Worm (Caenorhabditis elegans): ENCODE measurements around the gene Y52E8A.2.

The Y52E8A.2 gene

DNA sequence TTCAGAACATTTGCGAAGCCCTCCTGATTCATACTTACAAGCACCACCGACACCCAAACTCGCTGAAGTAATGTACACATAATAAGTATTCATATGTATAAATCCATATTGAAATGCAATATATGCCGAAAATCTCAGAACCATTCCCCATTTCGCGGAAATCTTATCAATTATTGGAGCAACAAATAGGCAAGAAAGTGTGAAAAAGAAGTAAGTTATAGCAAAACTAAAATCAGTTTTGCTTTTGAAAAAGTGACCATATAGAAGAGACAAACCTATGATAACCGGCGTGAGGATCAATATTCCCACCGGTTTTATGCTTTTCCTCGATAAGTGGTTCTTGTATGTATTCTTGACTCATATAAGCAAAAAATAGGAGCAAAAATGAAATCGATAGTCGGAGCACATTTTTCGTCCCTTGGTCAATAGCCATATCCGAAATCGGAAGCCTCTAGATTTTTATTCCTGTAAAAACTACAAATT lies 1.1 kb upstream of the Y52E8A.2 start, which contains the start of gene Y52E8A.6:
Y52E8A.6 (minus strand) TSS at position 433 of the 483 bp plus-strand sequence.
- TF ChIP-seq lin-13 (GFP tag; optimal IDR thresholded peaks at IDR 0.05) (no peak), ama-1 (optimal IDR thresholded peaks at IDR 0.05) (no peak), dmd-4 (tag; optimal IDR thresholded peaks at IDR 0.05) (no peak), nhr-25 (tag; optimal IDR thresholded peaks at IDR 0.05) (no peak), unc-39 (tag; optimal IDR thresholded peaks at IDR 0.05) (no peak), ceh-16 (tag; optimal IDR thresholded peaks at IDR 0.05) (no peak)

ce11 chrII:4321766-4322165 lies 1.1 kb downstream of the Y52E8A.2 start, which contains the start of gene Y52E8A.1:
Gene Y52E8A.1 (plus strand): TSS chrII:4322066.
- TF ChIP-seq egl-27 (tag; optimal IDR thresholded peaks at IDR 0.05) (no peak), R02D3.7 (tag; optimal IDR thresholded peaks at IDR 0.05) (no peak), fos-1 (tag; optimal IDR thresholded peaks at IDR 0.05) (no peak), sma-3 (GFP tag; optimal IDR thresholded peaks at IDR 0.05) (no peak), nhr-6 (tag; optimal IDR thresholded peaks at IDR 0.05) (no peak), ztf-4 (tag; optimal IDR thresholded peaks at IDR 0.05) (no peak), nhr-77 (tag; optimal IDR thresholded peaks at IDR 0.05) (no peak)

DNA sequence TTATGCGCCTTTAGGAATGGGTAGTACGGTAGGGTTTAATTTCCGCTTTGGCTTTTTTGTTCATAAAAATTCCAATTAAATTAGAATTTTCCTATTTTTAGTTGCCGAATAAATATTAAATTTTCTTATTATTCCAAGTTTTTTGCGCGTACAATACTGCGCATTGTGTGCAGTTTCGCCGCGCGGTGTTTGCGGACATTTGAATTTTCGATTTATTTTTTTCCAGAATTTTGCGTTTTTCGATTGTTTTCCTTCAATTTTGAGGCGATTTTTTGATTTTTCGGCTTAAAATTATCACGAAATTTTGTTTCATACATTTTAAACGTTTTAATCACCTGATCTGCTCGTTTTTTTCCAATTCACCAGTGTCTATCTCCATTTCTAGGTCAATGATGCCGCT lies 2.2 kb downstream of the Y52E8A.2 start, which contains the start of gene H20J04.6:
H20J04.6 (plus strand) TSS at position 386 of the 400 bp plus-strand sequence.
- peak; percentile 31 for TF ChIP-seq C34F6.9 (tag; optimal IDR thresholded peaks at IDR 0.05)
- no peak for TF ChIP-seq fos-1 (tag; optimal IDR thresholded peaks at IDR 0.05)
- TF ChIP-seq mbf-1 (tag; optimal IDR thresholded peaks at IDR 0.05), result no peak
- TF ChIP-seq ZK546.5 (tag; optimal IDR thresholded peaks at IDR 0.05), result no peak
- no peak for TF ChIP-seq skn-1 (tag; optimal IDR thresholded peaks at IDR 0.05)
- TF ChIP-seq unc-55 (GFP tag; optimal IDR thresholded peaks at IDR 0.05), result peak; percentile 33
- TF ChIP-seq sma-3 (GFP tag; optimal IDR thresholded peaks at IDR 0.05), result peak; percentile 2
- no peak for TF ChIP-seq nhr-77 (tag; optimal IDR thresholded peaks at IDR 0.05)
- TF ChIP-seq F13H6.1 (tag; optimal IDR thresholded peaks at IDR 0.05), result no peak
- no peak for TF ChIP-seq alr-1 (tag; optimal IDR thresholded peaks at IDR 0.05)
- TF ChIP-seq lsy-2 (tag; optimal IDR thresholded peaks at IDR 0.05), result peak in 1 of 2 experiments; percentile 27
- TF ChIP-seq lin-39 (tag; optimal IDR thresholded peaks at IDR 0.05), result no peak
- TF ChIP-seq ztf-4 (tag; optimal IDR thresholded peaks at IDR 0.05), result no peak
- peak; percentile 18 for TF ChIP-seq R02D3.7 (tag; optimal IDR thresholded peaks at IDR 0.05)
- TF ChIP-seq gmeb-1 (tag; optimal IDR thresholded peaks at IDR 0.05), result peak; percentile 20

ce11 chrII:4324061-4324460 lies 3.4 kb downstream of the Y52E8A.2 start, which contains the start of gene mog-2:
Gene mog-2 (plus strand): TSS chrII:4324361.
- no peak for TF ChIP-seq skn-1 (tag; optimal IDR thresholded peaks at IDR 0.05)
- TF ChIP-seq unc-55 (GFP tag; optimal IDR thresholded peaks at IDR 0.05), result no peak
- no peak for TF ChIP-seq nhr-12 (tag; optimal IDR thresholded peaks at IDR 0.05)
- TF ChIP-seq nhr-10 (tag; optimal IDR thresholded peaks at IDR 0.05), result no peak
- TF ChIP-seq alr-1 (tag; optimal IDR thresholded peaks at IDR 0.05), result no peak
- TF ChIP-seq snpc-4 (tag; optimal IDR thresholded peaks at IDR 0.05), result no peak
- TF ChIP-seq ceh-16 (tag; optimal IDR thresholded peaks at IDR 0.05), result no peak
- no peak for TF ChIP-seq nhr-23 (tag; optimal IDR thresholded peaks at IDR 0.05)
- TF ChIP-seq zag-1 (tag; optimal IDR thresholded peaks at IDR 0.05), result no peak
- TF ChIP-seq ZK546.5 (tag; optimal IDR thresholded peaks at IDR 0.05), result no peak
- TF ChIP-seq sem-4 (tag; optimal IDR thresholded peaks at IDR 0.05), result no peak
- no peak for TF ChIP-seq aly-2 (tag; optimal IDR thresholded peaks at IDR 0.05)
- no peak for TF ChIP-seq peb-1 (tag; optimal IDR thresholded peaks at IDR 0.05)
- no peak for TF ChIP-seq ztf-1 (GFP tag; conservative IDR thresholded peaks at IDR 0.05)
- TF ChIP-seq blmp-1 (tag; optimal IDR thresholded peaks at IDR 0.05; ENCODE audit: insufficient read depth), result no peak
- no peak for TF ChIP-seq nhr-21 (tag; optimal IDR thresholded peaks at IDR 0.05)
- TF ChIP-seq mab-5 (tag; optimal IDR thresholded peaks at IDR 0.05), result no peak
- no peak for TF ChIP-seq ztf-11 (tag; optimal IDR thresholded peaks at IDR 0.05)
- no peak for TF ChIP-seq C34F6.9 (tag; optimal IDR thresholded peaks at IDR 0.05)

ce11 chrII:4326420-4326819 lies 5.8 kb downstream of the Y52E8A.2 start, which contains the start of gene pfd-2:
Gene pfd-2 (plus strand): TSS chrII:4326720.
- no peak for TF ChIP-seq ZK546.5 (tag; optimal IDR thresholded peaks at IDR 0.05)
- no peak for TF ChIP-seq unc-55 (GFP tag; optimal IDR thresholded peaks at IDR 0.05)
- TF ChIP-seq unc-39 (tag; optimal IDR thresholded peaks at IDR 0.05), result no peak
- TF ChIP-seq nhr-237 (tag; optimal IDR thresholded peaks at IDR 0.05), result no peak
- no peak for TF ChIP-seq zag-1 (tag; optimal IDR thresholded peaks at IDR 0.05)
- TF ChIP-seq elt-3 (tag; optimal IDR thresholded peaks at IDR 0.05), result no peak
- TF ChIP-seq skn-1 (tag; optimal IDR thresholded peaks at IDR 0.05), result no peak
- TF ChIP-seq ztf-11 (tag; optimal IDR thresholded peaks at IDR 0.05), result no peak
- TF ChIP-seq nhr-6 (tag; optimal IDR thresholded peaks at IDR 0.05), result no peak
- TF ChIP-seq ceh-82 (tag; optimal IDR thresholded peaks at IDR 0.05), result no peak

All from whole organism, L2 larva.